Fruit fly (Drosophila melanogaster) whole organism, embryonic: Measurements from ENCODE around the gene CG8312.

Experiments
- Bteb2 ChIP-seq: fragments of 200-800 bp; sonication (Bioruptor generic); optimal IDR thresholded peaks from 2 replicates; lab custom pipeline; 2016; ENCODE audit warnings: missing biosample characterization, missing genetic modification characterization
- CG10321 ChIP-seq: fragments of 200-800 bp; sonication (Bioruptor generic); IDR thresholded peaks from 2 replicates; pipeline ENCODE4 v1.3.6; 2022; ENCODE audit warnings: missing biosample characterization, missing genetic modification characterization
- CG13287 ChIP-seq: fragments of 200-800 bp; sonication (Bioruptor generic); IDR thresholded peaks from 2 replicates; pipeline ENCODE4 v1.3.6; 2022; ENCODE audit warnings: missing biosample characterization, missing genetic modification characterization; ENCODE audit not compliant: partially characterized antibody
- CG13624 ChIP-seq: fragments of 200-800 bp; sonication (Bioruptor generic); optimal IDR thresholded peaks from 2 replicates; lab custom pipeline; 2016; ENCODE audit warnings: missing biosample characterization, missing genetic modification characterization
- CG14050 ChIP-seq: fragments of 200-800 bp; sonication (Bioruptor generic); IDR thresholded peaks from 3 replicates; pipeline ENCODE4 v1.3.6; 2022; ENCODE audit warnings: missing biosample characterization, missing genetic modification characterization
- CG14667 ChIP-seq: fragments of 200-800 bp; sonication (Bioruptor generic); IDR thresholded peaks from 2 replicates; pipeline ENCODE4 v1.3.6; 2022; ENCODE audit warnings: missing biosample characterization, missing genetic modification characterization
- CG15514 ChIP-seq: fragments of 200-800 bp; sonication (Bioruptor generic); optimal IDR thresholded peaks from 3 replicates; lab custom pipeline; 2017; ENCODE audit warnings: missing biosample characterization, missing genetic modification characterization, mild to moderate bottlenecking, moderate library complexity, missing genetic modification reagents
- CG16813 ChIP-seq: fragments of 200-800 bp; sonication (Bioruptor generic); IDR thresholded peaks from 3 replicates; pipeline ENCODE4 v1.3.6; 2022; ENCODE audit warnings: missing biosample characterization, missing genetic modification characterization; ENCODE audit not compliant: partially characterized antibody
- CG2202 ChIP-seq: fragments of 200-800 bp; sonication (Bioruptor generic); optimal IDR thresholded peaks from 2 replicates; lab custom pipeline; 2018; ENCODE audit warnings: missing biosample characterization, mild to moderate bottlenecking, missing genetic modification characterization
- CG30403 ChIP-seq: fragments of 200-800 bp; sonication (Bioruptor generic); optimal IDR thresholded peaks from 3 replicates; lab custom pipeline; 2016; ENCODE audit warnings: missing biosample characterization, missing genetic modification characterization
- CG3065 ChIP-seq: fragments of 200-800 bp; sonication (Bioruptor generic); optimal IDR thresholded peaks from 2 replicates; lab custom pipeline; 2016; ENCODE audit warnings: missing biosample characterization, missing genetic modification characterization
- CG32767 ChIP-seq: fragments of 200-800 bp; sonication (Bioruptor generic); IDR thresholded peaks from 2 replicates; pipeline ENCODE4 v1.3.6; 2022; ENCODE audit warnings: missing biosample characterization, missing genetic modification characterization
- CG42726 ChIP-seq: fragments of 200-800 bp; sonication (Bioruptor generic); IDR thresholded peaks from 2 replicates; pipeline ENCODE4 v1.3.6; 2022; ENCODE audit warnings: missing biosample characterization, missing genetic modification characterization; ENCODE audit not compliant: partially characterized antibody
- CG4404 ChIP-seq: fragments of 200-800 bp; sonication (Bioruptor generic); IDR thresholded peaks from 2 replicates; pipeline ENCODE4 v1.3.6; 2022; ENCODE audit warnings: missing biosample characterization, missing genetic modification characterization
- CG7745 ChIP-seq: fragments of 200-800 bp; sonication (Bioruptor generic); optimal IDR thresholded peaks from 2 replicates; lab custom pipeline; 2018; ENCODE audit warnings: missing biosample characterization, mild to moderate bottlenecking, missing genetic modification characterization, moderate library complexity
- CG7928 ChIP-seq: fragments of 200-800 bp; sonication (Bioruptor generic); optimal IDR thresholded peaks from 2 replicates; lab custom pipeline; 2017; ENCODE audit warnings: missing biosample characterization, mild to moderate bottlenecking, missing genetic modification characterization
- CG8089 ChIP-seq: fragments of 200-800 bp; sonication (Bioruptor generic); optimal IDR thresholded peaks from 3 replicates; lab custom pipeline; 2016; ENCODE audit warnings: missing biosample characterization, missing genetic modification characterization
- CG8765 ChIP-seq: fragments of 200-800 bp; sonication (Bioruptor generic); IDR thresholded peaks from 2 replicates; pipeline ENCODE4 v1.3.6; 2022; ENCODE audit warnings: missing biosample characterization, missing genetic modification characterization
- Dek ChIP-seq: fragments of 200-800 bp; sonication (Bioruptor generic); optimal IDR thresholded peaks from 3 replicates; lab custom pipeline; 2019; ENCODE audit warnings: missing biosample characterization, mild to moderate bottlenecking, missing genetic modification characterization, moderate library complexity
- HmgD ChIP-seq: fragments of 200-800 bp; sonication (Bioruptor generic); optimal IDR thresholded peaks from 3 replicates; lab custom pipeline; 2016; ENCODE audit warnings: missing biosample characterization, missing genetic modification characterization
- Hr39 ChIP-seq: fragments of >200 bp; optimal IDR thresholded peaks from 2 replicates; lab custom pipeline; 2017
- Hr51 ChIP-seq, 2 experiments: fragments of 200-800 bp; sonication (Bioruptor generic); optimal IDR thresholded peaks; 2 replicates in 1 of 2; 3 replicates in 1 of 2; lab custom pipeline; 2016 to 2018; ENCODE audit warnings: missing biosample characterization in 2 of 2, missing genetic modification characterization in 2 of 2, mild to moderate bottlenecking in 1 of 2, moderate library complexity in 1 of 2
- Mad ChIP-seq: fragments of 200-800 bp; sonication (Bioruptor generic); optimal IDR thresholded peaks from 2 replicates; lab custom pipeline; 2016; ENCODE audit warnings: missing biosample characterization, missing genetic modification characterization
- Myb ChIP-seq: fragments of 200-800 bp; sonication (Bioruptor generic); optimal IDR thresholded peaks from 2 replicates; lab custom pipeline; 2016; ENCODE audit warnings: missing biosample characterization, missing genetic modification characterization
- Oli ChIP-seq: fragments of 200-800 bp; sonication (Bioruptor generic); optimal IDR thresholded peaks from 2 replicates; lab custom pipeline; 2018; ENCODE audit warnings: missing biosample characterization, mild to moderate bottlenecking, missing genetic modification characterization, moderate library complexity
- Optix ChIP-seq: fragments of 200-800 bp; sonication (Bioruptor generic); IDR thresholded peaks from 3 replicates; pipeline ENCODE4 v1.3.6; 2022; ENCODE audit warnings: missing biosample characterization, missing genetic modification characterization
- Xrp1 ChIP-seq: fragments of 200-800 bp; sonication (Bioruptor generic); IDR thresholded peaks from 2 replicates; pipeline ENCODE4 v1.3.6; 2022; ENCODE audit warnings: missing biosample characterization, missing genetic modification characterization
- YL-1 ChIP-seq: fragments of 200-800 bp; sonication (Bioruptor generic); optimal IDR thresholded peaks from 3 replicates; lab custom pipeline; 2017; ENCODE audit warnings: missing biosample characterization, mild to moderate bottlenecking, missing genetic modification characterization
- ap ChIP-seq: fragments of 200-800 bp; sonication (Bioruptor generic); IDR thresholded peaks from 2 replicates; pipeline ENCODE4 v1.3.6; 2022; ENCODE audit warnings: missing biosample characterization, missing genetic modification characterization
- ash1 ChIP-seq: fragments of 200-800 bp; sonication (Bioruptor generic); optimal IDR thresholded peaks from 2 replicates; lab custom pipeline; 2018; ENCODE audit warnings: missing biosample characterization, mild to moderate bottlenecking, missing genetic modification characterization
- bowl ChIP-seq: fragments of 200-800 bp; sonication (Bioruptor generic); IDR thresholded peaks from 2 replicates; pipeline ENCODE4 v1.3.6; 2022; ENCODE audit warnings: missing biosample characterization, missing genetic modification characterization
- ci ChIP-seq: fragments of 200-800 bp; sonication (Bioruptor generic); IDR thresholded peaks from 3 replicates; pipeline ENCODE4 v1.3.6; 2022; ENCODE audit warnings: missing biosample characterization, missing genetic modification characterization
- corto ChIP-seq: fragments of 200-800 bp; sonication (Bioruptor generic); optimal IDR thresholded peaks from 2 replicates; lab custom pipeline; 2016; ENCODE audit warnings: missing biosample characterization, mild to moderate bottlenecking, missing genetic modification characterization, moderate library complexity
- dysf ChIP-seq: fragments of 200-800 bp; sonication (Bioruptor generic); IDR thresholded peaks from 3 replicates; pipeline ENCODE4 v1.3.6; 2022; ENCODE audit warnings: missing biosample characterization, missing genetic modification characterization
- fu2 ChIP-seq: fragments of 200-800 bp; sonication (Bioruptor generic); optimal IDR thresholded peaks from 2 replicates; lab custom pipeline; 2016; ENCODE audit warnings: missing biosample characterization, missing genetic modification characterization
- gce ChIP-seq: fragments of 200-800 bp; sonication (Bioruptor generic); IDR thresholded peaks from 3 replicates; pipeline ENCODE4 v1.3.6; 2022; ENCODE audit warnings: missing biosample characterization, missing genetic modification characterization
- hbn ChIP-seq: fragments of 200-800 bp; sonication (Bioruptor generic); IDR thresholded peaks from 2 replicates; pipeline ENCODE4 v1.3.6; 2022; ENCODE audit warnings: missing biosample characterization, missing genetic modification characterization; ENCODE audit not compliant: partially characterized antibody
- hth ChIP-seq: fragments of >200 bp; optimal IDR thresholded peaks from 2 replicates; lab custom pipeline; 2017; ENCODE audit warnings: inconsistent platforms
- jumu ChIP-seq: fragments of 200-800 bp; sonication (Bioruptor generic); optimal IDR thresholded peaks from 3 replicates; lab custom pipeline; 2016; ENCODE audit warnings: missing biosample characterization, missing genetic modification characterization
- kah ChIP-seq: fragments of 200-800 bp; sonication (Bioruptor generic); optimal IDR thresholded peaks from 2 replicates; lab custom pipeline; 2018; ENCODE audit warnings: missing biosample characterization, mild to moderate bottlenecking, missing genetic modification characterization
- klu ChIP-seq: fragments of 200-800 bp; sonication (Bioruptor generic); IDR thresholded peaks from 2 replicates; pipeline ENCODE4 v1.3.6; 2022; ENCODE audit warnings: missing biosample characterization, missing genetic modification characterization
- lov ChIP-seq, 2 experiments: fragments of 200-800 bp in 1 of 2; fragments of >200 bp in 1 of 2; sonication (Bioruptor generic) in 1 of 2; IDR thresholded peaks in 1 of 2; optimal IDR thresholded peaks in 1 of 2; 2 replicates in 1 of 2; 3 replicates in 1 of 2; pipeline versions ENCODE4 v1.3.6 to Lab custom; 2017 to 2022; ENCODE audit warnings: missing biosample characterization in 1 of 2, missing genetic modification characterization in 1 of 2
- maf-S ChIP-seq: fragments of 200-800 bp; sonication (Bioruptor generic); optimal IDR thresholded peaks from 2 replicates; lab custom pipeline; 2016; ENCODE audit warnings: missing biosample characterization, missing genetic modification characterization
- pho ChIP-seq: fragments of 200-800 bp; sonication (Bioruptor generic); optimal IDR thresholded peaks from 2 replicates; lab custom pipeline; 2016; ENCODE audit warnings: missing biosample characterization, missing genetic modification characterization
- pita ChIP-seq: fragments of 200-800 bp; sonication (Bioruptor generic); optimal IDR thresholded peaks from 2 replicates; lab custom pipeline; 2017; ENCODE audit warnings: missing biosample characterization, mild to moderate bottlenecking, missing genetic modification characterization
- schlank ChIP-seq: fragments of 200-800 bp; sonication (Bioruptor generic); optimal IDR thresholded peaks from 2 replicates; lab custom pipeline; 2018; ENCODE audit warnings: missing biosample characterization, mild to moderate bottlenecking, missing genetic modification characterization
- sr ChIP-seq: fragments of 200-800 bp; sonication (Bioruptor generic); IDR thresholded peaks from 3 replicates; pipeline ENCODE4 v1.3.6; 2022; ENCODE audit warnings: missing biosample characterization, missing genetic modification characterization
- stc ChIP-seq: fragments of 200-800 bp; sonication (Bioruptor generic); IDR thresholded peaks from 2 replicates; pipeline ENCODE4 v1.3.6; 2022; ENCODE audit warnings: missing biosample characterization, missing genetic modification characterization
- unpg ChIP-seq: fragments of 200-800 bp; sonication (Bioruptor generic); optimal IDR thresholded peaks from 3 replicates; lab custom pipeline; 2018; ENCODE audit warnings: missing biosample characterization, mild to moderate bottlenecking, missing genetic modification characterization, moderate library complexity
- vfl ChIP-seq: fragments of 200-800 bp; sonication (Bioruptor generic); optimal IDR thresholded peaks from 2 replicates; lab custom pipeline; 2016; ENCODE audit warnings: missing biosample characterization, missing genetic modification characterization

The CG8312 gene

dm6 chr3R:9559413-9560014 lies 31.6 kb upstream of the CG8312 start, which contains the start of the genes AP-1mu and MBD-like (continued):
- TF ChIP-seq Xrp1 (GFP tag; lab: Robert Waterston, UW) = peak; percentile 50
- peak; percentile 49 for TF ChIP-seq hbn
- peak; percentile 63 for TF ChIP-seq maf-S (GFP tag; lab: Kevin White, UChicago)
- TF ChIP-seq jumu (GFP tag; lab: Kevin White, UChicago) = peak; percentile 69
- TF ChIP-seq pho (GFP tag; lab: Kevin White, UChicago) = peak; percentile 68
- peak; percentile 55 for TF ChIP-seq CG13624 (GFP tag; lab: Kevin White, UChicago)
- no peak for TF ChIP-seq HmgD
- TF ChIP-seq Oli (tag; lab: Kevin White, UChicago) = peak; percentile 42
- TF ChIP-seq pita (GFP tag; lab: Kevin White, UChicago) = no peak
- peak; percentile 66 for TF ChIP-seq unpg (GFP tag; lab: Kevin White, UChicago)
- peak; percentile 6 for TF ChIP-seq CG7928
- no peak for TF ChIP-seq bowl (GFP tag; lab: Robert Waterston, UW)
- no peak for TF ChIP-seq stc (GFP tag; lab: Robert Waterston, UW)
- TF ChIP-seq CG7745 = no peak
- TF ChIP-seq Myb (GFP tag; lab: Kevin White, UChicago) = peak; percentile 48
- TF ChIP-seq CG15514 = peak; percentile 66
- TF ChIP-seq sr (GFP tag; lab: Robert Waterston, UW) = no peak
- TF ChIP-seq CG42726 = 0 out of 2 replicates have a peak, but pooled peaks have one; percentile 3
- TF ChIP-seq hth (lab: Kevin White, UChicago) = no peak
- no peak for TF ChIP-seq ash1 (GFP tag; lab: Kevin White, UChicago)
- TF ChIP-seq schlank = no peak
- TF ChIP-seq CG16813 (GFP tag; lab: Robert Waterston, UW) = peak; percentile 42; the same call in 1 of the 3 replicates
- TF ChIP-seq Hr51 (GFP tag; optimal IDR thresholded peaks at IDR 0.05; lab: Kevin White, UChicago) = peak in 1 of 2 experiments; percentile 65
- TF ChIP-seq CG32767 = 0 out of 2 replicates have a peak, but pooled peaks have one; percentile 45
- TF ChIP-seq Dek (tag; lab: Kevin White, UChicago) = peak; percentile 50
- no peak for TF ChIP-seq corto (GFP tag; lab: Kevin White, UChicago)
- TF ChIP-seq CG10321 = no peak
- TF ChIP-seq vfl (GFP tag; lab: Kevin White, UChicago) = peak; percentile 22
- peak; percentile 73 for TF ChIP-seq CG4404 (GFP tag; lab: Robert Waterston, UW)
- no peak for TF ChIP-seq ap
- peak; percentile 52 for TF ChIP-seq Bteb2 (GFP tag; lab: Kevin White, UChicago)
- no peak for TF ChIP-seq CG14050 (GFP tag; lab: Robert Waterston, UW)
- TF ChIP-seq CG3065 (GFP tag; lab: Kevin White, UChicago) = no peak
- TF ChIP-seq CG30403 (GFP tag; lab: Kevin White, UChicago) = peak; percentile 83
- TF ChIP-seq ci (GFP tag; lab: Robert Waterston, UW) = 0 out of 3 replicates have a peak, but pooled peaks have one; percentile 41
- peak; percentile 63; the same call in 1 of the 3 replicates for TF ChIP-seq dysf (GFP tag; lab: Robert Waterston, UW)
- peak; percentile 72 for TF ChIP-seq Mad (GFP tag; lab: Kevin White, UChicago)
- no peak for TF ChIP-seq Hr39 (lab: Kevin White, UChicago)
- TF ChIP-seq CG13287 (GFP tag; lab: Robert Waterston, UW) = peak; percentile 55; the same call in 1 of the 2 replicates
- TF ChIP-seq YL-1 (GFP tag; lab: Kevin White, UChicago) = peak; percentile 83
- peak; percentile 50 for TF ChIP-seq fu2 (GFP tag; lab: Kevin White, UChicago)
- TF ChIP-seq CG8765 (GFP tag; lab: Robert Waterston, UW) = peak; percentile 43; the same call in 1 of the 2 replicates
- no peak for TF ChIP-seq gce
- TF ChIP-seq kah (GFP tag; lab: Kevin White, UChicago) = no peak
- TF ChIP-seq Optix (GFP tag; lab: Robert Waterston, UW) = peak; percentile 9; the same call in 1 of the 3 replicates
- TF ChIP-seq CG8089 (GFP tag; lab: Kevin White, UChicago) = peak; percentile 32
- TF ChIP-seq klu (GFP tag; lab: Robert Waterston, UW) = peak; percentile 41; the same call in 1 of the 2 replicates
- TF ChIP-seq CG14667 (GFP tag; lab: Robert Waterston, UW) = peak; percentile 43
- TF ChIP-seq CG2202 = peak; percentile 37
- TF ChIP-seq lov (optimal IDR thresholded peaks at IDR 0.05; lab: Kevin White, UChicago) = no peak
- TF ChIP-seq lov (GFP tag; IDR thresholded peaks at IDR 0.05; lab: Robert Waterston, UW) = no peak
